Worm (Caenorhabditis elegans): ENCODE data around the gene sre-34.

ce11 chrII:12414805-12415204, 35.1 kb upstream of the sre-34 start, which contains the start of gene Y57A10C.11:
- TF ChIP-seq flh-1 (GFP tag; optimal IDR thresholded peaks at IDR 0.05) (no peak), blmp-1 (tag; optimal IDR thresholded peaks at IDR 0.05) (no peak), nhr-2 (tag; optimal IDR thresholded peaks at IDR 0.05) (no peak), snpc-4 (tag; optimal IDR thresholded peaks at IDR 0.05) (no peak), ztf-11 (tag; optimal IDR thresholded peaks at IDR 0.05) (no peak), mls-2 (tag; optimal IDR thresholded peaks at IDR 0.05) (no peak), unc-62 (GFP tag; optimal IDR thresholded peaks at IDR 0.05) (no peak)
